Fruit fly (Drosophila melanogaster) whole organism, embryonic: ENCODE data around the gene CG2663.
A peak's percentile ranks its signal among the peaks of the same experiment; 100 is the strongest.

Experiments used
- ATbp ChIP-seq: fragments of 200-800 bp; sonication (Bioruptor generic); optimal IDR thresholded peaks from 2 replicates; lab custom pipeline; 2017; ENCODE audit warnings: missing biosample characterization, mild to moderate bottlenecking, missing genetic modification characterization, missing genetic modification reagents
- B-H1 ChIP-seq: fragments of 200-800 bp; sonication (Bioruptor generic); IDR thresholded peaks from 3 replicates; pipeline ENCODE4 v1.3.6; 2022; ENCODE audit warnings: missing biosample characterization, missing genetic modification characterization
- CG10366 ChIP-seq: fragments of 200-800 bp; sonication (Bioruptor generic); IDR thresholded peaks from 2 replicates; pipeline ENCODE4 v1.3.6; 2022; ENCODE audit warnings: missing biosample characterization, missing genetic modification characterization
- CG10654 ChIP-seq: fragments of 200-800 bp; sonication (Bioruptor generic); optimal IDR thresholded peaks from 2 replicates; lab custom pipeline; 2016; ENCODE audit warnings: missing biosample characterization, missing genetic modification characterization
- CG10959 ChIP-seq: fragments of 200-800 bp; sonication (Bioruptor generic); IDR thresholded peaks from 2 replicates; pipeline ENCODE4 v1.3.6; 2022; ENCODE audit warnings: missing biosample characterization, missing genetic modification characterization
- CG12942 ChIP-seq: fragments of 200-800 bp; sonication (Bioruptor generic); optimal IDR thresholded peaks from 3 replicates; lab custom pipeline; 2016; ENCODE audit warnings: missing biosample characterization, missing genetic modification characterization
- CG15269 ChIP-seq: fragments of 200-800 bp; sonication (Bioruptor generic); optimal IDR thresholded peaks from 2 replicates; lab custom pipeline; 2018; ENCODE audit warnings: missing biosample characterization, mild to moderate bottlenecking, missing genetic modification characterization, moderate library complexity
- CG16813 ChIP-seq: fragments of 200-800 bp; sonication (Bioruptor generic); IDR thresholded peaks from 3 replicates; pipeline ENCODE4 v1.3.6; 2022; ENCODE audit warnings: missing biosample characterization, missing genetic modification characterization; ENCODE audit not compliant: partially characterized antibody
- CG17568 ChIP-seq: fragments of 200-800 bp; sonication (Bioruptor generic); optimal IDR thresholded peaks from 2 replicates; lab custom pipeline; 2018; ENCODE audit warnings: missing biosample characterization, mild to moderate bottlenecking, missing genetic modification characterization, moderate library complexity
- CG5245 ChIP-seq: fragments of 200-800 bp; sonication (Bioruptor generic); optimal IDR thresholded peaks from 3 replicates; lab custom pipeline; 2016; ENCODE audit warnings: missing biosample characterization, missing genetic modification characterization
- CG6654 ChIP-seq: fragments of 200-800 bp; sonication (Bioruptor generic); optimal IDR thresholded peaks from 2 replicates; lab custom pipeline; 2017; ENCODE audit warnings: missing biosample characterization, mild to moderate bottlenecking, missing genetic modification characterization
- CG6689 ChIP-seq: fragments of 200-800 bp; sonication (Bioruptor generic); IDR thresholded peaks from 2 replicates; pipeline ENCODE4 v1.3.6; 2022; ENCODE audit warnings: missing biosample characterization, missing genetic modification characterization
- CG7556 ChIP-seq: fragments of 200-800 bp; sonication (Bioruptor generic); optimal IDR thresholded peaks from 2 replicates; lab custom pipeline; 2017; ENCODE audit warnings: missing biosample characterization, mild to moderate bottlenecking, missing genetic modification characterization
- CG7786 ChIP-seq: fragments of 200-800 bp; sonication (Bioruptor generic); optimal IDR thresholded peaks from 2 replicates; lab custom pipeline; 2016; ENCODE audit warnings: missing biosample characterization, missing genetic modification characterization
- CG9876 ChIP-seq: fragments of 200-800 bp; sonication (Bioruptor generic); optimal IDR thresholded peaks from 2 replicates; lab custom pipeline; 2016; ENCODE audit warnings: missing biosample characterization, missing genetic modification characterization
- CG9932 ChIP-seq: fragments of 200-800 bp; sonication (Bioruptor generic); IDR thresholded peaks from 2 replicates; pipeline ENCODE4 v1.3.6; 2022; ENCODE audit warnings: missing biosample characterization, missing genetic modification characterization
- CoRest ChIP-seq: fragments of 200-800 bp; sonication (Bioruptor generic); optimal IDR thresholded peaks from 3 replicates; lab custom pipeline; 2018; ENCODE audit warnings: missing biosample characterization, mild to moderate bottlenecking, missing genetic modification characterization, moderate library complexity
- CrebB ChIP-seq: fragments of 200-800 bp; sonication (Bioruptor generic); optimal IDR thresholded peaks from 3 replicates; lab custom pipeline; 2018; ENCODE audit warnings: missing biosample characterization, mild to moderate bottlenecking, missing genetic modification characterization
- Dbx ChIP-seq: fragments of 200-800 bp; sonication (Bioruptor generic); IDR thresholded peaks from 3 replicates; pipeline ENCODE4 v1.3.6; 2022; ENCODE audit warnings: missing biosample characterization, missing genetic modification characterization
- H2.0 ChIP-seq: fragments of 200-800 bp; sonication (Bioruptor generic); IDR thresholded peaks from 2 replicates; pipeline ENCODE4 v1.3.6; 2022; ENCODE audit warnings: missing biosample characterization, missing genetic modification characterization
- HHEX ChIP-seq: fragments of 200-800 bp; sonication (Bioruptor generic); optimal IDR thresholded peaks from 3 replicates; lab custom pipeline; 2017; ENCODE audit warnings: missing biosample characterization, mild to moderate bottlenecking, missing genetic modification characterization, missing genetic modification reagents
- HLHmδ ChIP-seq: fragments of 200-800 bp; sonication (Bioruptor generic); optimal IDR thresholded peaks from 2 replicates; lab custom pipeline; 2018; ENCODE audit warnings: missing biosample characterization, mild to moderate bottlenecking, missing genetic modification characterization, moderate library complexity
- Hr78 ChIP-seq, 2 experiments: fragments of 200-800 bp in 1 of 2; fragments of >200 bp in 1 of 2; sonication (Bioruptor generic) in 1 of 2; optimal IDR thresholded peaks; 2 replicates each; lab custom pipeline; 2017 to 2019; ENCODE audit warnings: missing biosample characterization in 2 of 2, missing genetic modification characterization in 2 of 2, mild to moderate bottlenecking in 1 of 2, moderate library complexity in 1 of 2
- Med ChIP-seq: fragments of 200-800 bp; sonication (Bioruptor generic); peaks from one replicate; lab custom pipeline; 2016; ENCODE audit warnings: missing biosample characterization, missing genetic modification characterization, mild to moderate bottlenecking, inconsistent platforms, moderate library complexity
- NK7.1 ChIP-seq: fragments of 200-800 bp; sonication (Bioruptor generic); optimal IDR thresholded peaks from 3 replicates; lab custom pipeline; 2016; ENCODE audit warnings: missing biosample characterization, missing genetic modification characterization
- NfI ChIP-seq: fragments of 200-800 bp; sonication (Bioruptor generic); optimal IDR thresholded peaks from 3 replicates; lab custom pipeline; 2018; ENCODE audit warnings: missing biosample characterization, mild to moderate bottlenecking, missing genetic modification characterization, moderate library complexity
- Vsx1 ChIP-seq: fragments of 200-800 bp; sonication (Bioruptor generic); optimal IDR thresholded peaks from 2 replicates; lab custom pipeline; 2017; ENCODE audit warnings: missing biosample characterization, mild to moderate bottlenecking, missing genetic modification characterization, missing genetic modification reagents
- bcd ChIP-seq: fragments of 200-800 bp; sonication (Bioruptor generic); optimal IDR thresholded peaks from 2 replicates; lab custom pipeline; 2017; ENCODE audit warnings: missing biosample characterization, mild to moderate bottlenecking, missing genetic modification characterization
- btn ChIP-seq: fragments of 200-800 bp; sonication (Bioruptor generic); optimal IDR thresholded peaks from 2 replicates; lab custom pipeline; 2016; ENCODE audit warnings: missing biosample characterization, missing genetic modification characterization
- chm ChIP-seq: fragments of 200-800 bp; sonication (Bioruptor generic); IDR thresholded peaks from 2 replicates; pipeline ENCODE4 v1.3.6; 2022; ENCODE audit warnings: missing biosample characterization, missing genetic modification characterization
- danr ChIP-seq: fragments of 200-800 bp; sonication (Bioruptor generic); IDR thresholded peaks from 2 replicates; pipeline ENCODE4 v1.3.6; 2022; ENCODE audit warnings: missing biosample characterization, missing genetic modification characterization
- ems ChIP-seq: fragments of 200-800 bp; sonication (Bioruptor generic); optimal IDR thresholded peaks from 3 replicates; lab custom pipeline; 2016; ENCODE audit warnings: missing biosample characterization, missing genetic modification characterization
- fd102C ChIP-seq: fragments of 200-800 bp; sonication (Bioruptor generic); optimal IDR thresholded peaks from 2 replicates; lab custom pipeline; 2018; ENCODE audit warnings: missing biosample characterization, mild to moderate bottlenecking, missing genetic modification characterization, moderate library complexity
- fd64A ChIP-seq: fragments of 200-800 bp; sonication (Bioruptor generic); optimal IDR thresholded peaks from 3 replicates; lab custom pipeline; 2018; ENCODE audit warnings: missing biosample characterization, mild to moderate bottlenecking, missing genetic modification characterization
- gsb ChIP-seq: fragments of 200-800 bp; sonication (Bioruptor generic); IDR thresholded peaks from 2 replicates; pipeline ENCODE4 v1.3.6; 2022; ENCODE audit warnings: missing biosample characterization, missing genetic modification characterization
- inv ChIP-seq: fragments of 200-800 bp; sonication (Bioruptor generic); IDR thresholded peaks from 2 replicates; pipeline ENCODE4 v1.3.6; 2022; ENCODE audit warnings: missing biosample characterization, missing genetic modification characterization; ENCODE audit not compliant: partially characterized antibody
- lab ChIP-seq: fragments of 200-800 bp; sonication (Bioruptor generic); optimal IDR thresholded peaks from 3 replicates; lab custom pipeline; 2017; ENCODE audit warnings: missing biosample characterization, missing genetic modification characterization, mild to moderate bottlenecking, moderate library complexity, missing genetic modification reagents
- nmo ChIP-seq: fragments of 200-800 bp; sonication (Bioruptor generic); optimal IDR thresholded peaks from 2 replicates; lab custom pipeline; 2018; ENCODE audit warnings: missing biosample characterization, mild to moderate bottlenecking, missing genetic modification characterization, moderate library complexity
- pho ChIP-seq: fragments of 200-800 bp; sonication (Bioruptor generic); optimal IDR thresholded peaks from 2 replicates; lab custom pipeline; 2016; ENCODE audit warnings: missing biosample characterization, missing genetic modification characterization
- rib ChIP-seq: fragments of 200-800 bp; sonication (Bioruptor generic); IDR thresholded peaks from 2 replicates; pipeline ENCODE4 v1.3.6; 2022; ENCODE audit warnings: missing biosample characterization, missing genetic modification characterization
- sna ChIP-seq: fragments of 200-800 bp; sonication (Bioruptor generic); IDR thresholded peaks from 2 replicates; pipeline ENCODE4 v1.3.6; 2022; ENCODE audit warnings: missing biosample characterization, missing genetic modification characterization; ENCODE audit not compliant: partially characterized antibody
- so ChIP-seq: fragments of 200-800 bp; sonication (Bioruptor generic); IDR thresholded peaks from 3 replicates; pipeline ENCODE4 v1.3.6; 2022; ENCODE audit warnings: missing biosample characterization, missing genetic modification characterization
- sob ChIP-seq: fragments of 200-800 bp; sonication (Bioruptor generic); IDR thresholded peaks from 2 replicates; pipeline ENCODE4 v1.3.6; 2022; ENCODE audit warnings: missing biosample characterization, missing genetic modification characterization
- tin ChIP-seq: fragments of 200-800 bp; sonication (Bioruptor generic); optimal IDR thresholded peaks from 3 replicates; lab custom pipeline; 2016; ENCODE audit warnings: missing biosample characterization, missing genetic modification characterization
- unc-4 ChIP-seq: fragments of 200-800 bp; sonication (Bioruptor generic); IDR thresholded peaks from 2 replicates; pipeline ENCODE4 v1.3.6; 2022; ENCODE audit warnings: missing biosample characterization, missing genetic modification characterization; ENCODE audit not compliant: partially characterized antibody
- vnd ChIP-seq: fragments of 200-800 bp; sonication (Bioruptor generic); IDR thresholded peaks from 3 replicates; pipeline ENCODE4 v1.3.6; 2022; ENCODE audit warnings: missing biosample characterization, missing genetic modification characterization; ENCODE audit not compliant: partially characterized antibody
- yki ChIP-seq: fragments of >200 bp; optimal IDR thresholded peaks from 3 replicates; lab custom pipeline; 2018
- zen2 ChIP-seq: fragments of 200-800 bp; sonication (Bioruptor generic); IDR thresholded peaks from 3 replicates; pipeline ENCODE4 v1.3.6; 2022; ENCODE audit warnings: missing biosample characterization, missing genetic modification characterization; ENCODE audit not compliant: partially characterized antibody
- zfh2 ChIP-seq: fragments of 200-800 bp; sonication (Bioruptor generic); optimal IDR thresholded peaks from 2 replicates; lab custom pipeline; 2016; ENCODE audit warnings: missing biosample characterization, missing genetic modification characterization

CG2663 gene

dm6 chr3R:5361681-5362319, 42.1 kb downstream of the CG2663 start (continued):
- TF ChIP-seq fd102C (GFP tag; lab: Kevin White, UChicago) (no peak), CG6654 (GFP tag; lab: Kevin White, UChicago) (peak; percentile 55), bcd (peak; percentile 80), zfh2 (GFP tag; lab: Kevin White, UChicago) (peak; percentile 86), CoRest (tag; lab: Kevin White, UChicago) (peak; percentile 79), B-H1 (GFP tag; lab: Robert Waterston, UW) (peak; percentile 83; the same call in 2 of the 3 replicates), CG16813 (GFP tag; lab: Robert Waterston, UW) (no peak), HHEX (GFP tag; lab: Kevin White, UChicago) (peak; percentile 76), gsb (peak; percentile 80), inv (GFP tag; lab: Robert Waterston, UW) (no peak), Vsx1 (GFP tag; lab: Kevin White, UChicago) (peak; percentile 62), btn (GFP tag; lab: Kevin White, UChicago) (peak; percentile 60), CrebB (tag; lab: Kevin White, UChicago) (peak; percentile 80), fd64A (GFP tag; lab: Kevin White, UChicago) (peak; percentile 63), ATbp (GFP tag; lab: Kevin White, UChicago) (peak; percentile 71), NfI (GFP tag; lab: Kevin White, UChicago) (peak; percentile 79), yki (no peak), vnd (GFP tag; lab: Robert Waterston, UW) (0 out of 3 replicates have a peak, but pooled peaks have one; percentile 29), CG12942 (GFP tag; lab: Kevin White, UChicago) (peak; percentile 59), CG7786 (peak; percentile 84), H2.0 (GFP tag; lab: Robert Waterston, UW) (peak; percentile 83), HLHmδ (no peak), ems (GFP tag; lab: Kevin White, UChicago) (peak; percentile 73), nmo (peak; percentile 81), CG9932 (GFP tag; lab: Robert Waterston, UW) (peak; percentile 93), NK7.1 (GFP tag; lab: Kevin White, UChicago) (peak; percentile 61), CG15269 (peak; percentile 82), CG10654 (GFP tag; lab: Kevin White, UChicago) (peak; percentile 62), zen2 (GFP tag; lab: Robert Waterston, UW) (no peak), CG6689 (peak; percentile 87), CG10959 (GFP tag; lab: Robert Waterston, UW) (peak; percentile 67), Med (GFP tag; lab: Kevin White, UChicago) (peak; percentile 98), lab (GFP tag; lab: Kevin White, UChicago) (peak; percentile 92), sob (GFP tag; lab: Robert Waterston, UW) (peak; percentile 90), Hr78 (GFP tag; optimal IDR thresholded peaks at IDR 0.05; lab: Kevin White, UChicago) (peak in 1 of 2 experiments; percentile 84), CG7556 (GFP tag; lab: Kevin White, UChicago) (peak; percentile 74), CG5245 (peak; percentile 79), Dbx (GFP tag; lab: Robert Waterston, UW) (peak; percentile 85), CG10366 (peak; percentile 85), rib (GFP tag; lab: Robert Waterston, UW) (no peak), pho (GFP tag; lab: Kevin White, UChicago) (peak; percentile 82), so (peak; percentile 87; the same call in 2 of the 3 replicates), CG9876 (peak; percentile 74), tin (peak; percentile 83), unc-4 (GFP tag; lab: Robert Waterston, UW) (no peak), chm (GFP tag; lab: Robert Waterston, UW) (peak; percentile 88), sna (GFP tag; lab: Robert Waterston, UW) (no peak), danr (GFP tag; lab: Robert Waterston, UW) (peak; percentile 74), CG17568 (no peak)
